Worm (Caenorhabditis elegans) whole organism, L4 larva: ENCODE data around the gene H40L08.3.

ENCODE experiments used
- ZK546.5 ChIP-seq, 2 experiments: sonication (generic microtip); optimal IDR thresholded peaks; 2 replicates each; lab custom pipeline; 2017; ENCODE audit warnings: missing biosample characterization in 2 of 2, missing genetic modification characterization in 2 of 2
- ceh-44 ChIP-seq: fragments of 200-800 bp; sonication (Bioruptor generic); IDR thresholded peaks from 2 replicates; pipeline ENCODE4 v1.3.6; 2022; ENCODE audit warnings: missing genetic modification reagents, missing genetic modification characterization, missing compliant biosample characterization
- mdl-1 ChIP-seq, 2 experiments: fragments of 150-350 bp in 1 of 2; sonication (generic microtip) in 1 of 2; optimal IDR thresholded peaks; 2 replicates each; lab custom pipeline; 2014 to 2017; ENCODE audit warnings: missing biosample characterization in 2 of 2, missing genetic modification characterization in 2 of 2
- pha-4 ChIP-seq, 2 experiments: fragments of 150-350 bp in 1 of 2; fragments of 200-800 bp in 1 of 2; sonication (Bioruptor generic) in 1 of 2; IDR thresholded peaks in 1 of 2; optimal IDR thresholded peaks in 1 of 2; 2 replicates each; pipeline versions ENCODE4 v1.3.6 to Lab custom; 2014 to 2022; ENCODE audit warnings: missing genetic modification characterization in 2 of 2, missing genetic modification reagents in 2 of 2, missing biosample characterization in 1 of 2, missing compliant biosample characterization in 1 of 2
- zag-1 ChIP-seq: fragments of 150-350 bp; optimal IDR thresholded peaks from 2 replicates; lab custom pipeline; 2014; ENCODE audit warnings: missing biosample characterization, missing genetic modification characterization

ce11 chrX:15089123-15089522, 13.2 kb upstream of the H40L08.3 start, which contains the start of gene flr-4:
- TF ChIP-seq zag-1 (tag; lab: Kevin White, UChicago) (no peak), ZK546.5 (tag; optimal IDR thresholded peaks at IDR 0.05; lab: Kevin White, UChicago) (no peak), pha-4 (GFP tag; IDR thresholded peaks at IDR 0.05; lab: Robert Waterston, UW) (no peak), pha-4 (tag; optimal IDR thresholded peaks at IDR 0.05; lab: Kevin White, UChicago) (no peak), ceh-44 (GFP tag; lab: Robert Waterston, UW) (no peak), mdl-1 (tag; optimal IDR thresholded peaks at IDR 0.05; lab: Kevin White, UChicago) (no peak)
